Fruit fly (Drosophila melanogaster): Measurements from ENCODE around the gene CG7800.

The CG7800 gene

dm6 chr3R:8180376-8181011, 37.3 kb upstream of the CG7800 start (continued):
- no peak for TF ChIP-seq ken (GFP tag; IDR thresholded peaks at IDR 0.05)
- no peak for TF ChIP-seq Abd-B (GFP tag; optimal IDR thresholded peaks at IDR 0.05)
- TF ChIP-seq hth (optimal IDR thresholded peaks at IDR 0.05) = no peak
- peak; percentile 34 for TF ChIP-seq CG1603 (tag; optimal IDR thresholded peaks at IDR 0.05)
- peak; percentile 30 for TF ChIP-seq Asciz (GFP tag; optimal IDR thresholded peaks at IDR 0.05)
- no peak for TF ChIP-seq Dfd (GFP tag; optimal IDR thresholded peaks at IDR 0.05)
- TF ChIP-seq CG2199 (GFP tag; IDR thresholded peaks at IDR 0.05) = no peak
- no peak for TF ChIP-seq CG14014 (GFP tag; IDR thresholded peaks at IDR 0.05)
- TF ChIP-seq CG4404 (GFP tag; IDR thresholded peaks at IDR 0.05) = no peak
- TF ChIP-seq nerfin-1 (tag; optimal IDR thresholded peaks at IDR 0.05) = peak; percentile 20
- no peak for TF ChIP-seq CG9609 (GFP tag; optimal IDR thresholded peaks at IDR 0.05)
- TF ChIP-seq CG10543 (GFP tag; optimal IDR thresholded peaks at IDR 0.05) = peak; percentile 32
- TF ChIP-seq Dip2 (GFP tag; IDR thresholded peaks at IDR 0.05) = no peak
- TF ChIP-seq CG8281 (tag; optimal IDR thresholded peaks at IDR 0.05) = peak; percentile 0
- TF ChIP-seq CG14965 (GFP tag; optimal IDR thresholded peaks at IDR 0.05; ENCODE audit: borderline replicate concordance) = no peak
- TF ChIP-seq sd (tag; optimal IDR thresholded peaks at IDR 0.05) = peak; percentile 38
- TF ChIP-seq CG1024 (GFP tag; IDR thresholded peaks at IDR 0.05) = peak; percentile 28; the same call in 1 of the 2 replicates
- peak in 1 of 3 experiments; percentile 34 for TF ChIP-seq lola (GFP tag; optimal IDR thresholded peaks at IDR 0.05)
- no peak for TF ChIP-seq CG13894 (tag; optimal IDR thresholded peaks at IDR 0.05)
- TF ChIP-seq Antp (GFP tag; optimal IDR thresholded peaks at IDR 0.05) = no peak
- TF ChIP-seq Sry-δ (GFP tag; optimal IDR thresholded peaks at IDR 0.05) = no peak
- TF ChIP-seq Lhr (GFP tag; optimal IDR thresholded peaks at IDR 0.05) = peak; percentile 12
- peak; percentile 12 for TF ChIP-seq CG8290 (GFP tag; optimal IDR thresholded peaks at IDR 0.05)
- peak in 1 of 2 experiments; percentile 49 for TF ChIP-seq CG8290 (tag; optimal IDR thresholded peaks at IDR 0.05)
- peak; percentile 25 for TF ChIP-seq odd (GFP tag; optimal IDR thresholded peaks at IDR 0.05)
- TF ChIP-seq Sox100B (GFP tag; optimal IDR thresholded peaks at IDR 0.05) = peak; percentile 42
- no peak for TF ChIP-seq dmrt99B (tag; optimal IDR thresholded peaks at IDR 0.05)
- TF ChIP-seq CG18619 (GFP tag; optimal IDR thresholded peaks at IDR 0.05) = peak; percentile 37
- peak; percentile 98 for TF ChIP-seq grn (GFP tag; optimal IDR thresholded peaks at IDR 0.05)
- TF ChIP-seq luna (GFP tag; optimal IDR thresholded peaks at IDR 0.05) = no peak
- no peak for TF ChIP-seq CG14441 (GFP tag; IDR thresholded peaks at IDR 0.05)
- no peak for TF ChIP-seq pan (optimal IDR thresholded peaks at IDR 0.05)
- no peak for TF ChIP-seq pan (GFP tag; optimal IDR thresholded peaks at IDR 0.05 in 1 of 2, IDR thresholded peaks at IDR 0.05 in 1 of 2)
- peak; percentile 66 for TF ChIP-seq MTF-1 (GFP tag; optimal IDR thresholded peaks at IDR 0.05; ENCODE audit: borderline replicate concordance)
- no peak for TF ChIP-seq jing (GFP tag; optimal IDR thresholded peaks at IDR 0.05)
- peak in 1 of 2 experiments; percentile 79 for TF ChIP-seq tll (GFP tag; optimal IDR thresholded peaks at IDR 0.05)
- TF ChIP-seq fd64A (GFP tag; optimal IDR thresholded peaks at IDR 0.05) = peak; percentile 10
- peak; percentile 31; the same call in 1 of the 2 replicates for TF ChIP-seq Lim3 (GFP tag; IDR thresholded peaks at IDR 0.05)
- peak; percentile 18 for TF ChIP-seq CG1529 (GFP tag; optimal IDR thresholded peaks at IDR 0.05)
- TF ChIP-seq pnt (GFP tag; optimal IDR thresholded peaks at IDR 0.05) = no peak
- peak; percentile 3 for TF ChIP-seq CG8388 (GFP tag; optimal IDR thresholded peaks at IDR 0.05)
- TF ChIP-seq Blimp-1 (GFP tag; optimal IDR thresholded peaks at IDR 0.05) = peak; percentile 11
- TF ChIP-seq Xrp1 (GFP tag; IDR thresholded peaks at IDR 0.05) = peak; percentile 36; the same call in 1 of the 2 replicates
- TF ChIP-seq D (optimal IDR thresholded peaks at IDR 0.05) = no peak
- TF ChIP-seq D (GFP tag; optimal IDR thresholded peaks at IDR 0.05) = peak; percentile 35
- TF ChIP-seq sens-2 (GFP tag; IDR thresholded peaks at IDR 0.05) = no peak; the same call in 1 of the 2 replicates
- TF ChIP-seq sc (optimal IDR thresholded peaks at IDR 0.05) = no peak
- TF ChIP-seq sc (GFP tag; optimal IDR thresholded peaks at IDR 0.05) = no peak
- TF ChIP-seq CG30020 (tag; optimal IDR thresholded peaks at IDR 0.05) = no peak
- TF ChIP-seq CG4360 (GFP tag; IDR thresholded peaks at IDR 0.05) = no peak

Data from whole organism, embryonic.